Fruit fly (Drosophila melanogaster) whole organism, prepupa: Measurements from ENCODE around the gene Secp43.

Source experiments
- Blimp-1 ChIP-seq: fragments of 200-800 bp; sonication (Bioruptor generic); optimal IDR thresholded peaks from 3 replicates; lab custom pipeline; 2017; ENCODE audit warnings: missing biosample characterization, missing genetic modification characterization, mild to moderate bottlenecking, moderate library complexity, missing genetic modification reagents
- CG10631 ChIP-seq: fragments of 200-800 bp; sonication (Bioruptor generic); optimal IDR thresholded peaks from 2 replicates; lab custom pipeline; 2016; ENCODE audit warnings: missing biosample characterization, missing genetic modification characterization
- CG10669 ChIP-seq: fragments of 200-800 bp; sonication (Bioruptor generic); optimal IDR thresholded peaks from 3 replicates; lab custom pipeline; 2018; ENCODE audit warnings: missing biosample characterization, mild to moderate bottlenecking, missing genetic modification characterization, moderate library complexity
- CG11294 ChIP-seq: fragments of 200-800 bp; sonication (Bioruptor generic); IDR thresholded peaks from 2 replicates; pipeline ENCODE4 v1.3.6; 2022; ENCODE audit warnings: missing biosample characterization, missing genetic modification characterization
- CG11762 ChIP-seq: fragments of 200-800 bp; sonication (Bioruptor generic); optimal IDR thresholded peaks from 3 replicates; lab custom pipeline; 2016; ENCODE audit warnings: missing biosample characterization, missing genetic modification characterization; ENCODE audit not compliant: insufficient read depth
- CG11902 ChIP-seq: fragments of 200-800 bp; sonication (Bioruptor generic); optimal IDR thresholded peaks from 3 replicates; lab custom pipeline; 2016; ENCODE audit warnings: missing biosample characterization, missing genetic modification characterization
- CG15336 ChIP-seq: fragments of 200-800 bp; sonication (Bioruptor generic); IDR thresholded peaks from 2 replicates; pipeline ENCODE4 v1.3.6; 2022; ENCODE audit warnings: missing biosample characterization, missing genetic modification characterization
- CG1621 ChIP-seq: fragments of 200-800 bp; sonication (Bioruptor generic); optimal IDR thresholded peaks from 3 replicates; lab custom pipeline; 2018; ENCODE audit warnings: missing biosample characterization, mild to moderate bottlenecking, missing genetic modification characterization
- CG16779 ChIP-seq: fragments of 200-800 bp; sonication (Bioruptor generic); optimal IDR thresholded peaks from 3 replicates; lab custom pipeline; 2017; ENCODE audit warnings: missing biosample characterization, mild to moderate bottlenecking, missing genetic modification characterization
- CG3032 ChIP-seq: fragments of 200-800 bp; optimal IDR thresholded peaks from 2 replicates; lab custom pipeline; 2019; ENCODE audit warnings: missing biosample characterization, mild to moderate bottlenecking, missing genetic modification characterization, moderate library complexity
- CG31627 ChIP-seq: fragments of 200-800 bp; sonication (Bioruptor generic); optimal IDR thresholded peaks from 3 replicates; lab custom pipeline; 2016; ENCODE audit warnings: missing biosample characterization, missing genetic modification characterization
- CG32006 ChIP-seq: fragments of 200-800 bp; sonication (Bioruptor generic); optimal IDR thresholded peaks from 3 replicates; lab custom pipeline; 2017; ENCODE audit warnings: missing biosample characterization, mild to moderate bottlenecking, missing genetic modification characterization
- CG34406 ChIP-seq: fragments of 200-800 bp; sonication (Bioruptor generic); optimal IDR thresholded peaks from 3 replicates; lab custom pipeline; 2016; ENCODE audit warnings: missing biosample characterization, missing genetic modification characterization
- CG3919 ChIP-seq: fragments of 200-800 bp; sonication (Bioruptor generic); optimal IDR thresholded peaks from 3 replicates; lab custom pipeline; 2016; ENCODE audit warnings: missing biosample characterization, missing genetic modification characterization
- CG4318 ChIP-seq: fragments of 200-800 bp; sonication (Bioruptor generic); optimal IDR thresholded peaks from 3 replicates; lab custom pipeline; 2017; ENCODE audit warnings: missing biosample characterization, mild to moderate bottlenecking, missing genetic modification characterization
- CG6163 ChIP-seq: fragments of 200-800 bp; sonication (Bioruptor generic); IDR thresholded peaks from 3 replicates; pipeline ENCODE4 v1.3.6; 2022; ENCODE audit warnings: missing biosample characterization, missing genetic modification characterization
- CG6276 ChIP-seq: fragments of 200-800 bp; sonication (Bioruptor generic); optimal IDR thresholded peaks from 2 replicates; lab custom pipeline; 2017; ENCODE audit warnings: missing biosample characterization, mild to moderate bottlenecking, missing genetic modification characterization
- CG6808 ChIP-seq: fragments of 200-800 bp; sonication (Bioruptor generic); optimal IDR thresholded peaks from 3 replicates; lab custom pipeline; 2017; ENCODE audit warnings: missing biosample characterization, missing genetic modification characterization, mild to moderate bottlenecking, moderate library complexity, missing genetic modification reagents
- CG6854 ChIP-seq: fragments of 200-800 bp; sonication (Bioruptor generic); optimal IDR thresholded peaks from 2 replicates; lab custom pipeline; 2017; ENCODE audit warnings: missing biosample characterization, mild to moderate bottlenecking, missing genetic modification characterization
- CG8119 ChIP-seq: fragments of 200-800 bp; sonication (Bioruptor generic); IDR thresholded peaks from 3 replicates; pipeline ENCODE4 v1.3.6; 2022; ENCODE audit warnings: missing biosample characterization, missing genetic modification characterization
- CG8632 ChIP-seq: fragments of 200-800 bp; sonication (Bioruptor generic); optimal IDR thresholded peaks from 3 replicates; lab custom pipeline; 2016; ENCODE audit warnings: missing biosample characterization, missing genetic modification characterization
- CG9139 ChIP-seq: fragments of 200-800 bp; sonication (Bioruptor generic); optimal IDR thresholded peaks from 3 replicates; lab custom pipeline; 2017; ENCODE audit warnings: missing biosample characterization, mild to moderate bottlenecking, missing genetic modification characterization
- Eip75B ChIP-seq: fragments of 200-800 bp; sonication (Bioruptor generic); optimal IDR thresholded peaks from 3 replicates; lab custom pipeline; 2016; ENCODE audit warnings: missing biosample characterization, missing genetic modification characterization
- Eip78C ChIP-seq: fragments of 200-800 bp; sonication (Bioruptor generic); peaks from one replicate; lab custom pipeline; 2016; ENCODE audit warnings: missing biosample characterization, missing genetic modification characterization
- Eip93F ChIP-seq: fragments of 200-800 bp; sonication (Bioruptor generic); optimal IDR thresholded peaks from 2 replicates; lab custom pipeline; 2016; ENCODE audit warnings: missing biosample characterization, mild to moderate bottlenecking, missing genetic modification characterization
- Ets21C ChIP-seq: fragments of 200-800 bp; sonication (Bioruptor generic); optimal IDR thresholded peaks from 3 replicates; lab custom pipeline; 2016; ENCODE audit warnings: missing biosample characterization, missing genetic modification characterization
- Ets96B ChIP-seq: fragments of 200-800 bp; optimal IDR thresholded peaks from 2 replicates; lab custom pipeline; 2019; ENCODE audit warnings: missing biosample characterization, mild to moderate bottlenecking, missing genetic modification characterization, moderate library complexity
- Gug ChIP-seq: fragments of 200-800 bp; sonication (Bioruptor generic); IDR thresholded peaks from 2 replicates; pipeline ENCODE4 v1.3.6; 2022; ENCODE audit warnings: missing biosample characterization, missing genetic modification characterization
- Hr38 ChIP-seq: sonication (Bioruptor generic); optimal IDR thresholded peaks from 2 replicates; lab custom pipeline; 2016; ENCODE audit warnings: missing biosample characterization, missing genetic modification characterization
- Hr39 ChIP-seq: fragments of 200-800 bp; sonication (Bioruptor generic); optimal IDR thresholded peaks from 2 replicates; lab custom pipeline; 2016; ENCODE audit warnings: missing biosample characterization, missing genetic modification characterization
- Hr4 ChIP-seq: fragments of 200-800 bp; sonication (Bioruptor generic); optimal IDR thresholded peaks from 3 replicates; lab custom pipeline; 2016; ENCODE audit warnings: missing biosample characterization, missing genetic modification characterization
- Lpt ChIP-seq: fragments of 200-800 bp; sonication (Bioruptor generic); optimal IDR thresholded peaks from 3 replicates; lab custom pipeline; 2016; ENCODE audit warnings: missing biosample characterization, missing genetic modification characterization
- Smox ChIP-seq: fragments of 200-800 bp; sonication (Bioruptor generic); optimal IDR thresholded peaks from 3 replicates; lab custom pipeline; 2016; ENCODE audit warnings: missing biosample characterization, missing genetic modification characterization
- Sox102F ChIP-seq: fragments of 200-800 bp; sonication (Bioruptor generic); optimal IDR thresholded peaks from 2 replicates; lab custom pipeline; 2016; ENCODE audit warnings: missing biosample characterization, mild to moderate bottlenecking, missing genetic modification characterization
- Sox14 ChIP-seq: fragments of 200-800 bp; sonication (Bioruptor generic); optimal IDR thresholded peaks from 3 replicates; lab custom pipeline; 2016; ENCODE audit warnings: missing biosample characterization, missing genetic modification characterization
- Sox15 ChIP-seq: fragments of 200-800 bp; sonication (Bioruptor generic); optimal IDR thresholded peaks from 3 replicates; lab custom pipeline; 2016; ENCODE audit warnings: missing biosample characterization, missing genetic modification characterization
- acj6 ChIP-seq: fragments of 200-800 bp; sonication (Bioruptor generic); optimal IDR thresholded peaks from 3 replicates; lab custom pipeline; 2016; ENCODE audit warnings: missing biosample characterization, missing genetic modification characterization
- cyc ChIP-seq: fragments of 200-800 bp; sonication (Bioruptor generic); optimal IDR thresholded peaks from 3 replicates; lab custom pipeline; 2016; ENCODE audit warnings: missing biosample characterization, missing genetic modification characterization
- dac ChIP-seq: fragments of 200-800 bp; sonication (Bioruptor generic); optimal IDR thresholded peaks from 2 replicates; lab custom pipeline; 2017; ENCODE audit warnings: missing biosample characterization, mild to moderate bottlenecking, missing genetic modification characterization
- dsx ChIP-seq: fragments of 200-800 bp; optimal IDR thresholded peaks from 3 replicates; lab custom pipeline; 2019; ENCODE audit warnings: missing biosample characterization, mild to moderate bottlenecking, missing genetic modification characterization, moderate library complexity; ENCODE audit not compliant: poor library complexity, severe bottlenecking
- eg ChIP-seq: fragments of 200-800 bp; sonication (Bioruptor generic); IDR thresholded peaks from 3 replicates; pipeline ENCODE4 v1.3.6; 2022; ENCODE audit warnings: missing biosample characterization, missing genetic modification characterization
- esn ChIP-seq: fragments of 200-800 bp; sonication (Bioruptor generic); optimal IDR thresholded peaks from 2 replicates; lab custom pipeline; 2016; ENCODE audit warnings: missing biosample characterization, mild to moderate bottlenecking, missing genetic modification characterization, moderate library complexity
- fd59A ChIP-seq: fragments of 200-800 bp; sonication (Bioruptor generic); optimal IDR thresholded peaks from 2 replicates; lab custom pipeline; 2017; ENCODE audit warnings: missing biosample characterization, mild to moderate bottlenecking, missing genetic modification characterization, missing genetic modification reagents
- fd85E ChIP-seq: fragments of 200-800 bp; sonication (Bioruptor generic); optimal IDR thresholded peaks from 3 replicates; lab custom pipeline; 2016; ENCODE audit warnings: missing biosample characterization, missing genetic modification characterization
- fkh ChIP-seq: fragments of 200-800 bp; sonication (Bioruptor generic); optimal IDR thresholded peaks from 3 replicates; lab custom pipeline; 2017; ENCODE audit warnings: missing biosample characterization, mild to moderate bottlenecking, missing genetic modification characterization, moderate library complexity
- lz ChIP-seq: fragments of 200-800 bp; sonication (Bioruptor generic); optimal IDR thresholded peaks from 3 replicates; lab custom pipeline; 2016; ENCODE audit warnings: missing biosample characterization, missing genetic modification characterization
- net ChIP-seq: fragments of 200-800 bp; sonication (Bioruptor generic); optimal IDR thresholded peaks from 3 replicates; lab custom pipeline; 2016; ENCODE audit warnings: missing biosample characterization, missing genetic modification characterization
- pdm3 ChIP-seq: fragments of 200-800 bp; sonication (Bioruptor generic); optimal IDR thresholded peaks from 3 replicates; lab custom pipeline; 2016; ENCODE audit warnings: missing biosample characterization, missing genetic modification characterization
- ss ChIP-seq, 2 experiments: fragments of 200-800 bp; sonication (Bioruptor generic); optimal IDR thresholded peaks; 2 replicates in 1 of 2; 3 replicates in 1 of 2; lab custom pipeline; 2017 to 2018; ENCODE audit warnings: mild to moderate bottlenecking in 2 of 2, missing biosample characterization in 2 of 2, missing genetic modification characterization in 2 of 2, moderate library complexity in 1 of 2
- svp ChIP-seq: fragments of 200-800 bp; sonication (Bioruptor generic); peaks from one replicate; lab custom pipeline; 2016; ENCODE audit warnings: missing biosample characterization, missing genetic modification characterization
- topi ChIP-seq: fragments of 200-800 bp; sonication (Bioruptor generic); optimal IDR thresholded peaks from 3 replicates; lab custom pipeline; 2016; ENCODE audit warnings: missing biosample characterization, missing genetic modification characterization
- vri ChIP-seq: fragments of 200-800 bp; sonication (Bioruptor generic); optimal IDR thresholded peaks from 3 replicates; lab custom pipeline; 2016; ENCODE audit warnings: missing biosample characterization, mild to moderate bottlenecking, missing genetic modification characterization

The Secp43 gene

DNA sequence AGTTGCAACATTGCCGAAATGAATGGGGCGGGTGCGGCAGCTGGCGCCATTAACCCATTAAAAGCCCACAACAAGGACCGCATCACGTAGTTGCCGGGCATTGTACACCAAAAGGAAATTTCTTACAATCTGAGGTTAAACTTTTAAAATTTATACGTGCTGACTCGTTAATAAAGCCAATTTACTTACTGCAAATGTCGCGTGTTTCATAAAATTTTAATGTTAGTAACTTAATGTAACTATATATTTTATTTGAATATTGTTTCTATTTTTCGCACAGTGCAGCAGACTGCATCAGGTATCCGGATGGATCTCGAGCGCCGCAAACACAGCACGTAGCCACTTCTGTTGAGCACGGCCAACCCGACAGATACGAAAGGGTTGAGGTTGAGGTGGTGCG is 37.4 kb downstream of the Secp43 start:
- TF ChIP-seq CG9139 (GFP tag; lab: Kevin White, UChicago) (peak; percentile 20), CG8632 (GFP tag; lab: Kevin White, UChicago) (peak; percentile 32), CG6808 (GFP tag; lab: Kevin White, UChicago) (peak; percentile 31), CG6163 (GFP tag; lab: Robert Waterston, UW) (peak; percentile 48; the same call in 1 of the 3 replicates), eg (GFP tag; lab: Robert Waterston, UW) (peak; percentile 51; the same call in 2 of the 3 replicates), CG31627 (GFP tag; lab: Kevin White, UChicago) (no peak), Blimp-1 (GFP tag; lab: Kevin White, UChicago) (no peak), lz (peak; percentile 24), ss (GFP tag; optimal IDR thresholded peaks at IDR 0.05; lab: Kevin White, UChicago) (peak; percentile 24 to 60), CG4318 (GFP tag; lab: Kevin White, UChicago) (peak; percentile 33), Sox14 (GFP tag; lab: Kevin White, UChicago) (no peak), CG11762 (no peak), Sox102F (GFP tag; lab: Kevin White, UChicago) (no peak), fd59A (peak; percentile 10), Gug (GFP tag; lab: Robert Waterston, UW) (0 out of 2 replicates have a peak, but pooled peaks have one; percentile 21), Eip78C (GFP tag; lab: Kevin White, UChicago) (peak; percentile 82), Hr39 (GFP tag; lab: Kevin White, UChicago) (no peak), acj6 (GFP tag; lab: Kevin White, UChicago) (peak; percentile 31), CG34406 (peak; percentile 4), svp (peak; percentile 66), CG1621 (peak; percentile 26), dac (GFP tag; lab: Kevin White, UChicago) (no peak), CG10669 (GFP tag; lab: Kevin White, UChicago) (peak; percentile 61), CG6276 (GFP tag; lab: Kevin White, UChicago) (peak; percentile 4), CG10631 (peak; percentile 37), CG3032 (peak; percentile 59), fkh (GFP tag; lab: Kevin White, UChicago) (no peak), CG32006 (GFP tag; lab: Kevin White, UChicago) (peak; percentile 51), dsx (GFP tag; lab: Kevin White, UChicago) (peak; percentile 55), net (GFP tag; lab: Kevin White, UChicago) (no peak), CG11294 (GFP tag; lab: Robert Waterston, UW) (no peak), Hr38 (GFP tag; lab: Kevin White, UChicago) (no peak), pdm3 (GFP tag; lab: Kevin White, UChicago) (peak; percentile 31), esn (peak; percentile 44), Lpt (GFP tag; lab: Kevin White, UChicago) (no peak), Ets21C (GFP tag; lab: Kevin White, UChicago) (no peak), Sox15 (GFP tag; lab: Kevin White, UChicago) (no peak), vri (GFP tag; lab: Kevin White, UChicago) (no peak), cyc (peak; percentile 18), CG3919 (GFP tag; lab: Kevin White, UChicago) (peak; percentile 42), Smox (GFP tag; lab: Kevin White, UChicago) (peak; percentile 4), Hr4 (GFP tag; lab: Kevin White, UChicago) (peak; percentile 28), Ets96B (tag; lab: Kevin White, UChicago) (peak; percentile 52), CG6854 (GFP tag; lab: Kevin White, UChicago) (no peak), CG11902 (GFP tag; lab: Kevin White, UChicago) (no peak), CG15336 (GFP tag; lab: Robert Waterston, UW) (peak; percentile 51), topi (GFP tag; lab: Kevin White, UChicago) (peak; percentile 20), CG8119 (GFP tag; lab: Robert Waterston, UW) (peak; percentile 41; the same call in 1 of the 3 replicates), Eip75B (peak; percentile 33), Eip93F (GFP tag; lab: Kevin White, UChicago) (no peak), fd85E (GFP tag; lab: Kevin White, UChicago) (no peak), CG16779 (tag; lab: Kevin White, UChicago) (peak; percentile 19)
